Worm (Caenorhabditis elegans) whole organism, L1 larva: ENCODE results near the gene nspd-2.

Experiments used
- C16A3.4 ChIP-seq: fragments of 150-350 bp; optimal IDR thresholded peaks from 2 replicates; lab custom pipeline; 2014; ENCODE audit warnings: missing biosample characterization, missing genetic modification characterization
- C34B4.2 ChIP-seq: sonication (generic microtip); optimal IDR thresholded peaks from 2 replicates; lab custom pipeline; 2017; ENCODE audit warnings: mild to moderate bottlenecking, missing genetic modification characterization, missing compliant biosample characterization
- Y116A8C.19 ChIP-seq: sonication (generic microtip); optimal IDR thresholded peaks from 2 replicates; lab custom pipeline; 2016; ENCODE audit warnings: missing compliant biosample characterization, missing genetic modification characterization, borderline replicate concordance
- ceh-90 ChIP-seq: sonication (generic microtip); optimal IDR thresholded peaks from 2 replicates; lab custom pipeline; 2016; ENCODE audit warnings: missing genetic modification characterization, missing compliant biosample characterization
- ces-1 ChIP-seq: fragments of 150-350 bp; optimal IDR thresholded peaks from 2 replicates; lab custom pipeline; 2014; ENCODE audit warnings: missing biosample characterization, missing genetic modification reagents, missing genetic modification characterization
- efl-3 ChIP-seq: fragments of 200-800 bp; sonication (Bioruptor generic); optimal IDR thresholded peaks from 2 replicates; lab custom pipeline; 2018; ENCODE audit warnings: mild to moderate bottlenecking, missing genetic modification characterization, missing compliant biosample characterization
- egl-13 ChIP-seq: sonication (generic microtip); optimal IDR thresholded peaks from 2 replicates; lab custom pipeline; 2016; ENCODE audit warnings: missing genotype, missing genetic modification reagents, missing genetic modification characterization, missing compliant biosample characterization
- egl-27 ChIP-seq, 2 experiments: fragments of 150-350 bp in 1 of 2; sonication (generic microtip); optimal IDR thresholded peaks; 3 replicates each; lab custom pipeline; 2017 to 2018; ENCODE audit warnings: missing biosample characterization in 2 of 2, missing genetic modification characterization in 2 of 2, missing genetic modification reagents in 2 of 2
- ets-5 ChIP-seq: fragments of 200-800 bp; sonication (Bioruptor generic); IDR thresholded peaks from 2 replicates; pipeline ENCODE4 v1.3.6; 2022; ENCODE audit warnings: missing genetic modification characterization, missing compliant biosample characterization
- fkh-10 ChIP-seq: sonication (generic microtip); optimal IDR thresholded peaks from 2 replicates; lab custom pipeline; 2017; ENCODE audit warnings: missing biosample characterization, missing genetic modification reagents, missing genetic modification characterization
- fkh-8 ChIP-seq: sonication (generic microtip); optimal IDR thresholded peaks from 2 replicates; lab custom pipeline; 2016; ENCODE audit warnings: mild to moderate bottlenecking, missing genetic modification characterization, missing compliant biosample characterization
- fos-1 ChIP-seq: fragments of 150-350 bp; optimal IDR thresholded peaks from 2 replicates; lab custom pipeline; 2014; ENCODE audit warnings: missing biosample characterization, missing genetic modification characterization
- grh-1 ChIP-seq: fragments of 200-800 bp; sonication (Bioruptor generic); IDR thresholded peaks from 2 replicates; pipeline ENCODE4 v1.3.6; 2022; ENCODE audit warnings: missing genetic modification reagents, missing genetic modification characterization, missing compliant biosample characterization
- hlh-17 ChIP-seq: fragments of 200-800 bp; sonication (Bioruptor generic); optimal IDR thresholded peaks from 2 replicates; lab custom pipeline; 2018; ENCODE audit warnings: missing genetic modification characterization, mild to moderate bottlenecking, missing compliant biosample characterization, moderate library complexity, borderline replicate concordance
- hlh-4 ChIP-seq: sonication (generic microtip); optimal IDR thresholded peaks from 2 replicates; lab custom pipeline; 2016; ENCODE audit warnings: mild to moderate bottlenecking, missing genetic modification characterization, missing compliant biosample characterization
- irx-1 ChIP-seq: sonication (generic microtip); optimal IDR thresholded peaks from 2 replicates; lab custom pipeline; 2016; ENCODE audit warnings: missing genetic modification characterization, missing compliant biosample characterization
- jun-1 ChIP-seq: fragments of 150-350 bp; optimal IDR thresholded peaks from 2 replicates; lab custom pipeline; 2014; ENCODE audit warnings: missing biosample characterization, missing genetic modification reagents, missing genetic modification characterization
- lin-13 ChIP-seq: fragments of 150-350 bp; optimal IDR thresholded peaks from 2 replicates; lab custom pipeline; 2014; ENCODE audit warnings: missing biosample characterization, missing genetic modification reagents, missing genetic modification characterization
- lin-14 ChIP-seq: fragments of 200-800 bp; sonication (Bioruptor generic); optimal IDR thresholded peaks from 2 replicates; lab custom pipeline; 2018; ENCODE audit warnings: mild to moderate bottlenecking, missing genetic modification characterization, moderate library complexity, missing compliant biosample characterization
- lin-35 ChIP-seq, 2 experiments: fragments of 150-350 bp; optimal IDR thresholded peaks; 2 replicates each; lab custom pipeline; 2014; ENCODE audit warnings: missing biosample characterization in 2 of 2, missing genetic modification characterization in 2 of 2, missing genetic modification reagents in 2 of 2
- lin-39 ChIP-seq: fragments of 150-350 bp; optimal IDR thresholded peaks from 2 replicates; lab custom pipeline; 2014; ENCODE audit warnings: missing biosample characterization, missing genetic modification reagents, missing genetic modification characterization
- lsy-2 ChIP-seq, 2 experiments: fragments of 150-350 bp; optimal IDR thresholded peaks; 2 replicates each; lab custom pipeline; 2014; ENCODE audit warnings: missing biosample characterization in 2 of 2, missing genetic modification characterization in 2 of 2
- mab-9 ChIP-seq: fragments of 200-800 bp; sonication (Bioruptor generic); IDR thresholded peaks from 2 replicates; pipeline ENCODE4 v1.3.6; 2022; ENCODE audit warnings: missing genetic modification reagents, missing genetic modification characterization, missing compliant biosample characterization
- mef-2 ChIP-seq: fragments of 150-350 bp; optimal IDR thresholded peaks from 2 replicates; lab custom pipeline; 2014; ENCODE audit warnings: missing biosample characterization, missing genetic modification characterization
- nhr-11 ChIP-seq: fragments of 150-350 bp; optimal IDR thresholded peaks from 2 replicates; lab custom pipeline; 2014; ENCODE audit warnings: missing biosample characterization, missing genetic modification characterization
- nhr-12 ChIP-seq: sonication (generic microtip); optimal IDR thresholded peaks from 2 replicates; lab custom pipeline; 2017; ENCODE audit warnings: missing biosample characterization, missing genetic modification characterization
- nhr-19 ChIP-seq: fragments of 200-800 bp; sonication (Bioruptor generic); conservative IDR thresholded peaks from 2 replicates; pipeline ENCODE4 v1.3.6; 2022; ENCODE audit warnings: missing genetic modification characterization, missing compliant biosample characterization
- nhr-20 ChIP-seq: sonication (generic microtip); optimal IDR thresholded peaks from 2 replicates; lab custom pipeline; 2016; ENCODE audit warnings: mild to moderate bottlenecking, missing genetic modification characterization, missing compliant biosample characterization
- nhr-28 ChIP-seq: fragments of 150-350 bp; optimal IDR thresholded peaks from 2 replicates; lab custom pipeline; 2014; ENCODE audit warnings: missing biosample characterization, missing genetic modification characterization
- nhr-85 ChIP-seq: sonication (generic microtip); peaks from one replicate; lab custom pipeline; 2016; ENCODE audit warnings: missing genetic modification characterization, inconsistent platforms, missing compliant biosample characterization
- nhr-90 ChIP-seq: sonication (generic microtip); optimal IDR thresholded peaks from 2 replicates; lab custom pipeline; 2016; ENCODE audit warnings: mild to moderate bottlenecking, missing genetic modification characterization, missing compliant biosample characterization; ENCODE audit not compliant: poor library complexity
- pag-3 ChIP-seq: sonication (generic microtip); optimal IDR thresholded peaks from 2 replicates; lab custom pipeline; 2017; ENCODE audit warnings: missing genetic modification characterization, mild to moderate bottlenecking, missing compliant biosample characterization, antibody characterized with exemption, borderline replicate concordance; ENCODE audit not compliant: insufficient read depth
- pqm-1 ChIP-seq: sonication (generic microtip); optimal IDR thresholded peaks from 3 replicates; lab custom pipeline; 2017; ENCODE audit warnings: missing biosample characterization, missing genetic modification characterization
- skn-1 ChIP-seq: fragments of 150-350 bp; optimal IDR thresholded peaks from 2 replicates; lab custom pipeline; 2014; ENCODE audit warnings: missing biosample characterization, missing genetic modification characterization
- snu-23 ChIP-seq: sonication (generic microtip); optimal IDR thresholded peaks from 2 replicates; lab custom pipeline; 2016; ENCODE audit warnings: missing genetic modification characterization, missing compliant biosample characterization
- sox-4 ChIP-seq: sonication (generic microtip); optimal IDR thresholded peaks from 2 replicates; lab custom pipeline; 2016; ENCODE audit warnings: missing genetic modification characterization, missing compliant biosample characterization
- unc-130 ChIP-seq: fragments of 150-350 bp; optimal IDR thresholded peaks from 2 replicates; lab custom pipeline; 2017; ENCODE audit warnings: missing biosample characterization, missing genetic modification characterization, inconsistent platforms
- unc-30 ChIP-seq: sonication (generic microtip); optimal IDR thresholded peaks from 2 replicates; lab custom pipeline; 2017; ENCODE audit warnings: missing biosample characterization, missing genetic modification characterization
- unc-86 ChIP-seq: sonication (generic microtip); optimal IDR thresholded peaks from 2 replicates; lab custom pipeline; 2016; ENCODE audit warnings: missing genetic modification characterization, missing compliant biosample characterization
- zip-4 ChIP-seq: fragments of 200-800 bp; sonication (Bioruptor generic); optimal IDR thresholded peaks from 2 replicates; lab custom pipeline; 2018; ENCODE audit warnings: mild to moderate bottlenecking, missing genetic modification characterization, moderate library complexity, missing compliant biosample characterization
- ztf-11 ChIP-seq, 2 experiments: sonication (generic microtip); optimal IDR thresholded peaks; 2 replicates each; lab custom pipeline; 2016 to 2017; ENCODE audit warnings: missing genetic modification characterization in 2 of 2, missing biosample characterization in 1 of 2, missing compliant biosample characterization in 1 of 2
- ztf-4 ChIP-seq: fragments of 150-350 bp; optimal IDR thresholded peaks from 2 replicates; lab custom pipeline; 2014; ENCODE audit warnings: missing biosample characterization, missing genetic modification characterization

Gene nspd-2

ce11 chrIV:9848075-9848474, 4.2 kb downstream of the nspd-2 start, which contains the start of gene K07F5.7:
Gene K07F5.7 (minus strand): TSS chrIV:9848175.
- TF ChIP-seq lin-35 (GFP tag; optimal IDR thresholded peaks at IDR 0.05; lab: Kevin White, UChicago) (no peak), hlh-17 (no peak), Y116A8C.19 (no peak), irx-1 (tag; lab: Kevin White, UChicago) (no peak), ets-5 (no peak), nhr-28 (tag; lab: Kevin White, UChicago) (no peak), nhr-85 (no peak), fkh-8 (tag; lab: Kevin White, UChicago) (no peak), mef-2 (tag; lab: Kevin White, UChicago) (no peak), nhr-20 (tag; lab: Kevin White, UChicago) (no peak), ceh-90 (no peak)

- TF ChIP-seq ztf-4 (tag; lab: Kevin White, UChicago) (no peak), grh-1 (GFP tag; lab: Robert Waterston, UW) (no peak), lin-13 (GFP tag; lab: Kevin White, UChicago) (no peak), egl-13 (no peak), ces-1 (GFP tag; lab: Kevin White, UChicago) (no peak), zip-4 (no peak), nhr-11 (tag; lab: Kevin White, UChicago) (no peak), hlh-17 (no peak), unc-86 (tag; lab: Kevin White, UChicago) (no peak), ceh-90 (no peak), nhr-12 (no peak), skn-1 (no peak), unc-130 (tag; lab: Kevin White, UChicago) (no peak), efl-3 (GFP tag; lab: Kevin White, UChicago) (no peak), lsy-2 (tag; optimal IDR thresholded peaks at IDR 0.05; lab: Kevin White, UChicago) (no peak)
Observed at ce11 chrIV:9849624-9850023, 5.8 kb downstream of the nspd-2 start, which contains the start of gene K07F5.8. Gene K07F5.8 (minus strand): TSS chrIV:9849724.

- TF ChIP-seq pqm-1 (no peak), C34B4.2 (tag; lab: Kevin White, UChicago) (no peak), nhr-90 (tag; lab: Kevin White, UChicago) (no peak), lin-39 (tag; lab: Kevin White, UChicago) (no peak), lin-14 (GFP tag; lab: Kevin White, UChicago) (no peak), fkh-8 (tag; lab: Kevin White, UChicago) (no peak), C16A3.4 (tag; lab: Kevin White, UChicago) (no peak), hlh-4 (tag; lab: Kevin White, UChicago) (no peak), sox-4 (no peak), fkh-10 (no peak), ets-5 (no peak), mef-2 (tag; lab: Kevin White, UChicago) (no peak), nhr-20 (tag; lab: Kevin White, UChicago) (no peak), snu-23 (GFP tag; lab: Kevin White, UChicago) (no peak), nhr-12 (no peak), pag-3 (no peak), nhr-19 (no peak)
Observed at ce11 chrIV:9850931-9851330, 7.1 kb downstream of the nspd-2 start, which contains the start of gene ssp-10. Gene ssp-10 (minus strand): TSS chrIV:9851031.

ce11 chrIV:9852250-9852649, 8.4 kb downstream of the nspd-2 start, which contains the start of gene ssq-1:
Gene ssq-1 (plus strand): TSS chrIV:9852550.
- TF ChIP-seq nhr-19 (no peak), unc-86 (tag; lab: Kevin White, UChicago) (no peak), nhr-20 (tag; lab: Kevin White, UChicago) (no peak), ztf-11 (tag; optimal IDR thresholded peaks at IDR 0.05; lab: Kevin White, UChicago) (no peak), egl-27 (tag; optimal IDR thresholded peaks at IDR 0.05; lab: Kevin White, UChicago) (no peak), mab-9 (GFP tag; lab: Robert Waterston, UW) (no peak), jun-1 (no peak), Y116A8C.19 (no peak), unc-30 (no peak), nhr-12 (no peak), fos-1 (no peak), irx-1 (tag; lab: Kevin White, UChicago) (no peak)
